Fruit fly (Drosophila melanogaster) whole organism, embryonic: ENCODE results near the gene ppk15.

Experiments
- Atf6 ChIP-seq: fragments of 200-800 bp; sonication (Bioruptor generic); IDR thresholded peaks from 2 replicates; pipeline ENCODE4 v1.3.6; 2022; ENCODE audit warnings: missing biosample characterization, missing genetic modification characterization
- CG10543 ChIP-seq: fragments of 200-800 bp; sonication (Bioruptor generic); optimal IDR thresholded peaks from 3 replicates; lab custom pipeline; 2017; ENCODE audit warnings: missing biosample characterization, mild to moderate bottlenecking, missing genetic modification characterization, moderate library complexity
- CG11456 ChIP-seq: fragments of 200-800 bp; sonication (Bioruptor generic); IDR thresholded peaks from 3 replicates; pipeline ENCODE4 v1.3.6; 2022; ENCODE audit warnings: missing biosample characterization, missing genetic modification characterization
- CG12219 ChIP-seq: fragments of 200-800 bp; sonication (Bioruptor generic); optimal IDR thresholded peaks from 3 replicates; lab custom pipeline; 2018; ENCODE audit warnings: missing biosample characterization, mild to moderate bottlenecking, missing genetic modification characterization
- CG16863 ChIP-seq: fragments of 200-800 bp; sonication (Bioruptor generic); optimal IDR thresholded peaks from 3 replicates; lab custom pipeline; 2016; ENCODE audit warnings: missing biosample characterization, missing genetic modification characterization
- CG17361 ChIP-seq: fragments of 200-800 bp; sonication (Bioruptor generic); IDR thresholded peaks from 3 replicates; pipeline ENCODE4 v1.3.6; 2022; ENCODE audit warnings: missing biosample characterization, missing genetic modification characterization
- CG17829 ChIP-seq: fragments of 200-800 bp; optimal IDR thresholded peaks from 2 replicates; lab custom pipeline; 2019; ENCODE audit warnings: missing biosample characterization, mild to moderate bottlenecking, missing genetic modification characterization, moderate library complexity
- CG2202 ChIP-seq: fragments of 200-800 bp; sonication (Bioruptor generic); optimal IDR thresholded peaks from 2 replicates; lab custom pipeline; 2018; ENCODE audit warnings: missing biosample characterization, mild to moderate bottlenecking, missing genetic modification characterization
- CG30020 ChIP-seq: fragments of 200-800 bp; optimal IDR thresholded peaks from 2 replicates; lab custom pipeline; 2019; ENCODE audit warnings: missing biosample characterization, mild to moderate bottlenecking, missing genetic modification characterization, moderate library complexity
- CG32767 ChIP-seq: fragments of 200-800 bp; sonication (Bioruptor generic); IDR thresholded peaks from 2 replicates; pipeline ENCODE4 v1.3.6; 2022; ENCODE audit warnings: missing biosample characterization, missing genetic modification characterization
- CG3726 ChIP-seq: fragments of 200-800 bp; sonication (Bioruptor generic); IDR thresholded peaks from 3 replicates; pipeline ENCODE4, ENCODE4 v1.3.6; 2022; ENCODE audit warnings: missing biosample characterization, missing genetic modification characterization
- CG7357 ChIP-seq: fragments of 200-800 bp; sonication (Bioruptor generic); IDR thresholded peaks from 3 replicates; pipeline ENCODE4 v1.3.6; 2022; ENCODE audit warnings: missing biosample characterization, missing genetic modification characterization
- CG7745 ChIP-seq: fragments of 200-800 bp; sonication (Bioruptor generic); optimal IDR thresholded peaks from 2 replicates; lab custom pipeline; 2018; ENCODE audit warnings: missing biosample characterization, mild to moderate bottlenecking, missing genetic modification characterization, moderate library complexity
- CG9727 ChIP-seq: fragments of 200-800 bp; sonication (Bioruptor generic); optimal IDR thresholded peaks from 3 replicates; lab custom pipeline; 2017; ENCODE audit warnings: missing biosample characterization, mild to moderate bottlenecking, missing genetic modification characterization
- CTCF ChIP-seq: fragments of 200-800 bp; sonication (Bioruptor generic); optimal IDR thresholded peaks from 2 replicates; lab custom pipeline; 2017; ENCODE audit warnings: missing biosample characterization, mild to moderate bottlenecking, missing genetic modification characterization, moderate library complexity
- D19B ChIP-seq: fragments of 200-800 bp; sonication (Bioruptor generic); optimal IDR thresholded peaks from 2 replicates; lab custom pipeline; 2017; ENCODE audit warnings: missing biosample characterization, mild to moderate bottlenecking, missing genetic modification characterization
- Fer1 ChIP-seq: fragments of 200-800 bp; sonication (Bioruptor generic); optimal IDR thresholded peaks from 2 replicates; lab custom pipeline; 2017; ENCODE audit warnings: missing biosample characterization, mild to moderate bottlenecking, missing genetic modification characterization
- Fer2 ChIP-seq: fragments of 200-800 bp; sonication (Bioruptor generic); optimal IDR thresholded peaks from 2 replicates; lab custom pipeline; 2018; ENCODE audit warnings: missing biosample characterization, mild to moderate bottlenecking, missing genetic modification characterization, moderate library complexity
- Gsc ChIP-seq: fragments of 200-800 bp; sonication (Bioruptor generic); IDR thresholded peaks from 2 replicates; pipeline ENCODE4 v1.3.6; 2022; ENCODE audit warnings: missing biosample characterization, missing genetic modification characterization
- Jarid2 ChIP-seq: fragments of 200-800 bp; sonication (Bioruptor generic); optimal IDR thresholded peaks from 3 replicates; lab custom pipeline; 2017; ENCODE audit warnings: mild to moderate bottlenecking, missing biosample characterization, missing genetic modification reagents, missing genetic modification characterization
- NfI ChIP-seq: fragments of 200-800 bp; sonication (Bioruptor generic); optimal IDR thresholded peaks from 3 replicates; lab custom pipeline; 2018; ENCODE audit warnings: missing biosample characterization, mild to moderate bottlenecking, missing genetic modification characterization, moderate library complexity
- Oli ChIP-seq: fragments of 200-800 bp; sonication (Bioruptor generic); optimal IDR thresholded peaks from 2 replicates; lab custom pipeline; 2018; ENCODE audit warnings: missing biosample characterization, mild to moderate bottlenecking, missing genetic modification characterization, moderate library complexity
- Poxn ChIP-seq: fragments of 200-800 bp; sonication (Bioruptor generic); IDR thresholded peaks from 2 replicates; pipeline ENCODE4 v1.3.6; 2022; ENCODE audit warnings: missing biosample characterization, missing genetic modification characterization
- Scr ChIP-seq: fragments of 200-800 bp; sonication (Bioruptor generic); IDR thresholded peaks from 2 replicates; pipeline ENCODE4 v1.3.6; 2022; ENCODE audit warnings: missing biosample characterization, missing genetic modification characterization; ENCODE audit not compliant: partially characterized antibody
- Spps ChIP-seq: fragments of 200-800 bp; sonication (Bioruptor generic); optimal IDR thresholded peaks from 2 replicates; lab custom pipeline; 2018; ENCODE audit warnings: missing biosample characterization, mild to moderate bottlenecking, missing genetic modification characterization
- Taf1 ChIP-seq: fragments of 200-800 bp; sonication (Bioruptor generic); IDR thresholded peaks from 2 replicates; pipeline ENCODE4 v1.3.6; 2022; ENCODE audit warnings: missing biosample characterization, missing genetic modification characterization
- abd-A ChIP-seq: fragments of 200-800 bp; sonication (Bioruptor generic); optimal IDR thresholded peaks from 3 replicates; lab custom pipeline; 2019; ENCODE audit warnings: missing biosample characterization, mild to moderate bottlenecking, missing genetic modification characterization, moderate library complexity
- al ChIP-seq: fragments of 200-800 bp; sonication (Bioruptor generic); IDR thresholded peaks from 2 replicates; pipeline ENCODE4 v1.3.6; 2022; ENCODE audit warnings: missing biosample characterization, missing genetic modification characterization
- az2 ChIP-seq: fragments of 200-800 bp; sonication (Bioruptor generic); optimal IDR thresholded peaks from 3 replicates; lab custom pipeline; 2016; ENCODE audit warnings: missing biosample characterization, missing genetic modification characterization
- chinmo ChIP-seq: fragments of 200-800 bp; sonication (Bioruptor generic); IDR thresholded peaks from 4 replicates; pipeline ENCODE4 v1.3.6; 2022; ENCODE audit warnings: missing biosample characterization, missing genetic modification characterization; ENCODE audit not compliant: partially characterized antibody
- chm ChIP-seq: fragments of 200-800 bp; sonication (Bioruptor generic); IDR thresholded peaks from 2 replicates; pipeline ENCODE4 v1.3.6; 2022; ENCODE audit warnings: missing biosample characterization, missing genetic modification characterization
- disco-r ChIP-seq: fragments of 200-800 bp; sonication (Bioruptor generic); optimal IDR thresholded peaks from 2 replicates; lab custom pipeline; 2016; ENCODE audit warnings: missing biosample characterization, missing genetic modification characterization
- dmrt99B ChIP-seq: fragments of 200-800 bp; sonication (Bioruptor generic); optimal IDR thresholded peaks from 2 replicates; lab custom pipeline; 2018; ENCODE audit warnings: missing biosample characterization, mild to moderate bottlenecking, missing genetic modification characterization, moderate library complexity
- dpn ChIP-seq, 2 experiments: fragments of 200-800 bp; sonication (Bioruptor generic); optimal IDR thresholded peaks; 3 replicates each; lab custom pipeline; 2016; ENCODE audit warnings: missing biosample characterization in 2 of 2, missing genetic modification characterization in 2 of 2
- gcm2 ChIP-seq: fragments of 200-800 bp; sonication (Bioruptor generic); optimal IDR thresholded peaks from 2 replicates; lab custom pipeline; 2016; ENCODE audit warnings: missing biosample characterization, missing genetic modification characterization
- gfzf ChIP-seq: fragments of 200-800 bp; sonication (Bioruptor generic); optimal IDR thresholded peaks from 2 replicates; lab custom pipeline; 2016; ENCODE audit warnings: missing biosample characterization, mild to moderate bottlenecking, missing genetic modification characterization, moderate library complexity
- gsb ChIP-seq: fragments of 200-800 bp; sonication (Bioruptor generic); IDR thresholded peaks from 2 replicates; pipeline ENCODE4 v1.3.6; 2022; ENCODE audit warnings: missing biosample characterization, missing genetic modification characterization
- lbe ChIP-seq: fragments of 200-800 bp; sonication (Bioruptor generic); optimal IDR thresholded peaks from 2 replicates; lab custom pipeline; 2016; ENCODE audit warnings: missing biosample characterization, mild to moderate bottlenecking, missing genetic modification characterization
- odd ChIP-seq: fragments of 200-800 bp; sonication (Bioruptor generic); optimal IDR thresholded peaks from 2 replicates; lab custom pipeline; 2017; ENCODE audit warnings: missing biosample characterization, mild to moderate bottlenecking, missing genetic modification characterization
- onecut ChIP-seq: fragments of 200-800 bp; sonication (Bioruptor generic); IDR thresholded peaks from 2 replicates; pipeline ENCODE4 v1.3.6; 2022; ENCODE audit warnings: missing biosample characterization, missing genetic modification characterization
- peb ChIP-seq: fragments of 200-800 bp; sonication (Bioruptor generic); IDR thresholded peaks from 2 replicates; pipeline ENCODE4 v1.3.6; 2022; ENCODE audit warnings: missing biosample characterization, missing genetic modification characterization
- pnt ChIP-seq: fragments of 200-800 bp; sonication (Bioruptor generic); optimal IDR thresholded peaks from 3 replicates; lab custom pipeline; 2016; ENCODE audit warnings: missing biosample characterization, missing genetic modification characterization
- psq ChIP-seq: fragments of 200-800 bp; sonication (Bioruptor generic); optimal IDR thresholded peaks from 2 replicates; lab custom pipeline; 2017; ENCODE audit warnings: missing biosample characterization, missing genetic modification characterization
- run ChIP-seq: fragments of 200-800 bp; sonication (Bioruptor generic); optimal IDR thresholded peaks from 3 replicates; lab custom pipeline; 2018; ENCODE audit warnings: missing biosample characterization, mild to moderate bottlenecking, missing genetic modification characterization
- slou ChIP-seq: fragments of 200-800 bp; sonication (Bioruptor generic); optimal IDR thresholded peaks from 3 replicates; lab custom pipeline; 2016; ENCODE audit warnings: missing biosample characterization, missing genetic modification characterization
- zen ChIP-seq: fragments of 200-800 bp; sonication (Bioruptor generic); optimal IDR thresholded peaks from 3 replicates; lab custom pipeline; 2018; ENCODE audit warnings: missing biosample characterization, mild to moderate bottlenecking, missing genetic modification characterization, moderate library complexity
- zen2 ChIP-seq: fragments of 200-800 bp; sonication (Bioruptor generic); IDR thresholded peaks from 3 replicates; pipeline ENCODE4 v1.3.6; 2022; ENCODE audit warnings: missing biosample characterization, missing genetic modification characterization; ENCODE audit not compliant: partially characterized antibody

Gene ppk15

DNA sequence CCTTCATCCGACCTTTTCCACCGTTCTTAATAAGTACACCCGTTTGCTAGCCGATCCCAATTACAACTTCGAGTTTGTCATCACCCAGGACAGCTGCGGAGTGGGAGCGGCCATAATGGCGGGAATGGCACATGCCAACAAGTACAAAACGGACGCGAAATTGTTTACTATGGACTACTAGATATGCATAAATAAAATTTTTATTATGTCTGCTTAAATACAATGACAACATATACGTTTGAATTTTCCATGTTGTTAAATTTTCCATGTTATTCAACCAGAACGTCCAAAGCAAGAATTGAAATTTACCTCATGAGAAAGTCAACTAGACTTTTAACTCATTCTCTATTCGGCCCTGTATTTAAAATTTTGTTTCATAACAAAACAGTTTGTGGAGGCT, 46.9 kb upstream of the ppk15 start, which contains the start of gene Hex-t2:
Gene Hex-t2, plus strand, starts transcription at position 301 of the 400 bp plus-strand sequence.
- no peak for TF ChIP-seq Fer2 (tag; lab: Kevin White, UChicago)
- TF ChIP-seq dmrt99B (tag; lab: Kevin White, UChicago): no peak
- TF ChIP-seq, all 482 proteins: peak for 0

DNA sequence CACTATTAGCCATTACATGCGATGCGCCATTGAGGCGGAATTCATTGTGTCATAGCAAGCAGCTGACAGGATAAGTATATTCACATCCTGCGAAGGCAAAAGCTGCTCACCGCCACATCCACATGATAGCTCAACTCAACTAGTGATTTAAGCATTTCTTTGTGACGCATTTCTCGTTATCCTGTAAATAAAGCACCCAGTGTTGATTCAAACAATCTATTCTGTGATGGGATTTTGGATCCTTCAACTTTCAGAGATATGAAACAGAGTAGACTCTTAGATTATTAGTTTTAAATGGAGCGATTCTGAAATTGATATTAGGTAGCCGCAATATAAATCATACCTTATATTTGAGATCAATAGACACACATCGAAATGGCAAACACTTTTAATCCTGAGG, 45.3 kb upstream of the ppk15 start, which contains the start of gene Hex-t1:
Gene Hex-t1, plus strand, starts transcription at position 301 of the 400 bp plus-strand sequence.
- TF ChIP-seq CG9727 (GFP tag; lab: Kevin White, UChicago) (no peak), pnt (GFP tag; lab: Kevin White, UChicago) (no peak), Fer1 (no peak)

DNA sequence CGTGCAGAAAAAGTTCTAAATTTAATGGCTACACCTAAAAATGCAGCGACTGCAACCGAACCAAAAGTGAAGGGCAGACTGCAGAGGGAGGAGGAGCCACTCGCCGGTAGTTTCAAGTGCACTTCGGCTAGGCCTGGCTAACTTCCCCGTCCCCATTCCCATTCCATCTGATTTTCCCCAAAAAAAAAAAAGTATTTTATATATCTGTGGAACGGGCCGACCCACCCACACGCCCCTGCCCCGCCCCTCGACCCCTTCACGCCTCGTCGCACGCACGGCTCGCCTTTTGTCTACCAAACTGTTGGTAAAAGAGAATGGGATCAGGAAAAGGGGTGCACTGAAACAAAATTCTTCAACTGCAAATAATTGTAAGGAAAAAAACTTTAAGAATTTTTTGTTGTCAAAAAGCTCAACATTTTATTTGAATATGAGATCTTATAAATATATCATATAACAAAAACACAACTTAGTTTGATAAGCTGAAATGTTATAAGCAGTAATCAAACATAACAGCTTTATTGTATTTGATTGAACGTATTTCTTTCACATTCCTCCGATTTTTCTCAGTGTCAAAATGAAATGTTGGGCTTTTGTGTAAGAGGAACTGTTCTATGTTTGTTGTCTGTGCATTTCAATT, 40.5 kb upstream of the ppk15 start:
- TF ChIP-seq CG32767 (GFP tag; lab: Robert Waterston, UW) (no peak), dpn (GFP tag; optimal IDR thresholded peaks at IDR 0.05; lab: Kevin White, UChicago) (peak in 1 of 2 experiments; percentile 17), pnt (GFP tag; lab: Kevin White, UChicago) (peak; percentile 26), Spps (tag; lab: Kevin White, UChicago) (peak; percentile 65), Oli (peak; percentile 55), CG12219 (GFP tag; lab: Kevin White, UChicago) (peak; percentile 6), Gsc (GFP tag; lab: Robert Waterston, UW) (no peak), odd (GFP tag; lab: Kevin White, UChicago) (no peak), Poxn (GFP tag; lab: Robert Waterston, UW) (no peak), CG16863 (GFP tag; lab: Kevin White, UChicago) (no peak), slou (GFP tag; lab: Kevin White, UChicago) (no peak), Atf6 (GFP tag; lab: Robert Waterston, UW) (no peak; the same call in 1 of the 2 replicates), chm (GFP tag; lab: Robert Waterston, UW) (no peak), gsb (GFP tag; lab: Robert Waterston, UW) (no peak), gfzf (no peak), CG17361 (GFP tag; lab: Robert Waterston, UW) (peak; percentile 84), CG3726 (no peak), CG2202 (tag; lab: Kevin White, UChicago) (no peak), az2 (GFP tag; lab: Kevin White, UChicago) (peak; percentile 42), abd-A (tag; lab: Kevin White, UChicago) (no peak), CTCF (GFP tag; lab: Kevin White, UChicago) (no peak), zen (tag; lab: Kevin White, UChicago) (peak; percentile 15), peb (GFP tag; lab: Robert Waterston, UW) (no peak), run (tag; lab: Kevin White, UChicago) (peak; percentile 49), zen2 (GFP tag; lab: Robert Waterston, UW) (no peak), CG7357 (GFP tag; lab: Robert Waterston, UW) (no peak), Taf1 (no peak), CG11456 (GFP tag; lab: Robert Waterston, UW) (peak; percentile 51; the same call in 1 of the 3 replicates), onecut (GFP tag; lab: Robert Waterston, UW) (0 out of 2 replicates have a peak, but pooled peaks have one; percentile 26), disco-r (GFP tag; lab: Kevin White, UChicago) (no peak), CG30020 (no peak), NfI (GFP tag; lab: Kevin White, UChicago) (peak; percentile 6), psq (no peak), Jarid2 (GFP tag; lab: Kevin White, UChicago) (no peak), CG17829 (tag; lab: Kevin White, UChicago) (peak; percentile 69), al (GFP tag; lab: Robert Waterston, UW) (no peak), lbe (GFP tag; lab: Kevin White, UChicago) (no peak), chinmo (GFP tag; lab: Robert Waterston, UW) (no peak), D19B (GFP tag; lab: Kevin White, UChicago) (no peak), CG7745 (tag; lab: Kevin White, UChicago) (no peak), Scr (GFP tag; lab: Robert Waterston, UW) (no peak), gcm2 (GFP tag; lab: Kevin White, UChicago) (no peak), CG10543 (no peak)
